Worm (Caenorhabditis elegans) whole organism, late embryonic: ENCODE measurements around the gene C43H6.4.

Experiments used
- C08G9.2 ChIP-seq: sonication (generic microtip); optimal IDR thresholded peaks from 2 replicates; lab custom pipeline; 2016; ENCODE audit warnings: mild to moderate bottlenecking, missing genetic modification characterization, moderate library complexity, missing compliant biosample characterization
- F13H6.1 ChIP-seq: sonication (generic microtip); optimal IDR thresholded peaks from 2 replicates; lab custom pipeline; 2016; ENCODE audit warnings: missing genetic modification characterization, missing compliant biosample characterization
- K02D7.2 ChIP-seq: sonication (generic microtip); optimal IDR thresholded peaks from 2 replicates; lab custom pipeline; 2017; ENCODE audit warnings: mild to moderate bottlenecking, missing genetic modification characterization, missing compliant biosample characterization
- K09A11.1 ChIP-seq: sonication (generic microtip); optimal IDR thresholded peaks from 2 replicates; lab custom pipeline; 2017; ENCODE audit warnings: antibody characterized with exemption, mild to moderate bottlenecking, missing genetic modification characterization, missing compliant biosample characterization; ENCODE audit not compliant: insufficient read depth
- T23F11.4 ChIP-seq: fragments of 200-800 bp; sonication (Bioruptor generic); optimal IDR thresholded peaks from 2 replicates; lab custom pipeline; 2018; ENCODE audit warnings: mild to moderate bottlenecking, missing genetic modification characterization, missing compliant biosample characterization
- Y22D7AL.16 ChIP-seq: sonication (generic microtip); optimal IDR thresholded peaks from 2 replicates; lab custom pipeline; 2016; ENCODE audit warnings: missing genetic modification characterization, missing compliant biosample characterization
- ahr-1 ChIP-seq: sonication (generic microtip); optimal IDR thresholded peaks from 2 replicates; lab custom pipeline; 2016; ENCODE audit warnings: missing genetic modification characterization, missing compliant biosample characterization
- ama-1 ChIP-seq: fragments of 150-350 bp; optimal IDR thresholded peaks from 2 replicates; lab custom pipeline; 2014
- ceh-14 ChIP-seq: sonication (generic microtip); optimal IDR thresholded peaks from 2 replicates; lab custom pipeline; 2016; ENCODE audit warnings: missing genotype, missing genetic modification characterization, missing compliant biosample characterization
- ceh-19 ChIP-seq: fragments of 200-800 bp; sonication (Bioruptor generic); optimal IDR thresholded peaks from 2 replicates; lab custom pipeline; 2018; ENCODE audit warnings: mild to moderate bottlenecking, missing genetic modification characterization, missing compliant biosample characterization
- ceh-2 ChIP-seq: sonication (generic microtip); optimal IDR thresholded peaks from 2 replicates; lab custom pipeline; 2016; ENCODE audit warnings: missing genotype, missing genetic modification characterization, missing compliant biosample characterization
- ceh-22 ChIP-seq: sonication (generic microtip); optimal IDR thresholded peaks from 2 replicates; lab custom pipeline; 2017; ENCODE audit warnings: missing biosample characterization, missing genetic modification characterization
- ceh-24 ChIP-seq: sonication (generic microtip); optimal IDR thresholded peaks from 2 replicates; lab custom pipeline; 2016; ENCODE audit warnings: mild to moderate bottlenecking, missing genetic modification characterization, missing compliant biosample characterization
- ceh-30 ChIP-seq: fragments of 150-350 bp; optimal IDR thresholded peaks from 2 replicates; lab custom pipeline; 2014; ENCODE audit warnings: missing biosample characterization, missing genetic modification characterization
- ceh-45 ChIP-seq: fragments of 200-800 bp; sonication (Bioruptor generic); IDR thresholded peaks from 2 replicates; pipeline ENCODE4 v1.3.6; 2022; ENCODE audit warnings: missing genetic modification reagents, missing genetic modification characterization, missing compliant biosample characterization
- ceh-9 ChIP-seq: sonication (generic microtip); optimal IDR thresholded peaks from 2 replicates; lab custom pipeline; 2016; ENCODE audit warnings: mild to moderate bottlenecking, missing genetic modification characterization, inconsistent platforms, missing compliant biosample characterization
- dmd-4 ChIP-seq: sonication (generic microtip); optimal IDR thresholded peaks from 2 replicates; lab custom pipeline; 2016; ENCODE audit warnings: borderline replicate concordance, missing genetic modification characterization, missing compliant biosample characterization
- elt-2 ChIP-seq: sonication (generic microtip); optimal IDR thresholded peaks from 2 replicates; lab custom pipeline; 2016; ENCODE audit warnings: missing genetic modification reagents, missing genetic modification characterization, missing compliant biosample characterization
- elt-4 ChIP-seq: sonication (generic microtip); optimal IDR thresholded peaks from 2 replicates; lab custom pipeline; 2016; ENCODE audit warnings: missing genetic modification characterization, missing compliant biosample characterization
- eyg-1 ChIP-seq: sonication (generic microtip); optimal IDR thresholded peaks from 2 replicates; lab custom pipeline; 2016; ENCODE audit warnings: missing genotype, missing genetic modification characterization, missing compliant biosample characterization
- fax-1 ChIP-seq: sonication (generic microtip); optimal IDR thresholded peaks from 2 replicates; lab custom pipeline; 2016; ENCODE audit warnings: missing genotype, missing genetic modification characterization, missing compliant biosample characterization
- fkh-10 ChIP-seq: fragments of 150-350 bp; optimal IDR thresholded peaks from 2 replicates; lab custom pipeline; 2014; ENCODE audit warnings: missing biosample characterization, missing genetic modification reagents, missing genetic modification characterization
- hlh-15 ChIP-seq: sonication (generic microtip); optimal IDR thresholded peaks from 2 replicates; lab custom pipeline; 2016; ENCODE audit warnings: missing genetic modification characterization, missing compliant biosample characterization
- hlh-30 ChIP-seq: sonication (generic microtip); optimal IDR thresholded peaks from 2 replicates; lab custom pipeline; 2017; ENCODE audit warnings: antibody characterized with exemption, missing genetic modification characterization, missing compliant biosample characterization; ENCODE audit not compliant: insufficient read depth
- hlh-6 ChIP-seq: sonication (generic microtip); optimal IDR thresholded peaks from 2 replicates; lab custom pipeline; 2016; ENCODE audit warnings: missing genotype, missing genetic modification characterization, missing compliant biosample characterization
- madf-2 ChIP-seq: sonication (generic microtip); optimal IDR thresholded peaks from 2 replicates; lab custom pipeline; 2017; ENCODE audit warnings: missing genetic modification characterization, missing compliant biosample characterization
- mec-3 ChIP-seq: sonication (generic microtip); optimal IDR thresholded peaks from 2 replicates; lab custom pipeline; 2016; ENCODE audit warnings: borderline replicate concordance, missing genetic modification characterization, missing compliant biosample characterization
- nfya-1 ChIP-seq: sonication (generic microtip); optimal IDR thresholded peaks from 2 replicates; lab custom pipeline; 2017; ENCODE audit warnings: missing genetic modification characterization, mild to moderate bottlenecking, missing compliant biosample characterization, antibody characterized with exemption, moderate library complexity
- nhr-11 ChIP-seq: fragments of 150-350 bp; optimal IDR thresholded peaks from 2 replicates; lab custom pipeline; 2014; ENCODE audit warnings: missing biosample characterization, missing genetic modification characterization
- nhr-232 ChIP-seq: sonication (generic microtip); optimal IDR thresholded peaks from 2 replicates; lab custom pipeline; 2016; ENCODE audit warnings: missing genetic modification characterization, missing compliant biosample characterization
- npax-4 ChIP-seq: sonication (generic microtip); optimal IDR thresholded peaks from 2 replicates; lab custom pipeline; 2016; ENCODE audit warnings: missing genetic modification characterization, missing compliant biosample characterization
- odd-2 ChIP-seq: sonication (generic microtip); optimal IDR thresholded peaks from 2 replicates; lab custom pipeline; 2017; ENCODE audit warnings: antibody characterized with exemption, mild to moderate bottlenecking, missing genetic modification characterization, missing compliant biosample characterization
- pag-3 ChIP-seq: sonication (generic microtip); optimal IDR thresholded peaks from 2 replicates; lab custom pipeline; 2016; ENCODE audit warnings: missing compliant biosample characterization, missing genetic modification characterization, borderline replicate concordance
- pat-9 ChIP-seq: fragments of 200-800 bp; sonication (Bioruptor generic); optimal IDR thresholded peaks from 2 replicates; lab custom pipeline; 2018; ENCODE audit warnings: mild to moderate bottlenecking, missing genetic modification characterization, moderate library complexity, missing compliant biosample characterization
- pha-2 ChIP-seq: sonication (generic microtip); optimal IDR thresholded peaks from 2 replicates; lab custom pipeline; 2017; ENCODE audit warnings: mild to moderate bottlenecking, missing genetic modification characterization, missing compliant biosample characterization
- pqm-1 ChIP-seq: sonication (generic microtip); optimal IDR thresholded peaks from 2 replicates; lab custom pipeline; 2016; ENCODE audit warnings: missing genetic modification characterization, missing compliant biosample characterization
- pros-1 ChIP-seq: fragments of 150-350 bp; optimal IDR thresholded peaks from 2 replicates; lab custom pipeline; 2014; ENCODE audit warnings: missing biosample characterization, missing genetic modification reagents, missing genetic modification characterization
- sdc-2 ChIP-seq: sonication (generic microtip); optimal IDR thresholded peaks from 2 replicates; lab custom pipeline; 2016; ENCODE audit warnings: missing genotype, missing genetic modification characterization, missing compliant biosample characterization
- sox-4 ChIP-seq: sonication (generic microtip); optimal IDR thresholded peaks from 2 replicates; lab custom pipeline; 2017; ENCODE audit warnings: mild to moderate bottlenecking, missing genetic modification characterization, inconsistent platforms, missing compliant biosample characterization
- syd-9 ChIP-seq: sonication (generic microtip); optimal IDR thresholded peaks from 2 replicates; lab custom pipeline; 2016; ENCODE audit warnings: mild to moderate bottlenecking, missing genetic modification characterization, moderate library complexity, missing compliant biosample characterization
- ttx-3 ChIP-seq: sonication (generic microtip); optimal IDR thresholded peaks from 2 replicates; lab custom pipeline; 2016; ENCODE audit warnings: missing genetic modification reagents, missing genetic modification characterization, missing compliant biosample characterization
- unc-3 ChIP-seq, 2 experiments: fragments of 200-800 bp in 1 of 2; sonication (Bioruptor generic) in 1 of 2; sonication (generic microtip) in 1 of 2; conservative IDR thresholded peaks in 1 of 2; optimal IDR thresholded peaks in 1 of 2; 2 replicates each; pipeline versions ENCODE4 v1.3.6 to Lab custom; 2016 to 2022; ENCODE audit warnings: missing compliant biosample characterization in 2 of 2, missing genetic modification characterization in 2 of 2, missing genetic modification reagents in 1 of 2
- unc-86 ChIP-seq: sonication (generic microtip); optimal IDR thresholded peaks from 2 replicates; lab custom pipeline; 2016; ENCODE audit warnings: missing genetic modification characterization, missing compliant biosample characterization

Gene C43H6.4

ce11 chrX:2432459-2432858 lies 28.6 kb downstream of the C43H6.4 start (continued):
- no peak for TF ChIP-seq ama-1 (lab: Kevin White, UChicago)
- TF ChIP-seq nfya-1 (tag; lab: Kevin White, UChicago): peak; percentile 75
- no peak for TF ChIP-seq ceh-45 (GFP tag; lab: Robert Waterston, UW)
- TF ChIP-seq ceh-9 (tag; lab: Kevin White, UChicago): no peak
- peak; percentile 43 for TF ChIP-seq pros-1 (tag; lab: Kevin White, UChicago)
- TF ChIP-seq pat-9 (tag; lab: Kevin White, UChicago): no peak
- no peak for TF ChIP-seq hlh-6 (tag; lab: Kevin White, UChicago)
- no peak for TF ChIP-seq elt-4
- no peak for TF ChIP-seq pag-3 (tag; lab: Kevin White, UChicago)
- no peak for TF ChIP-seq ttx-3 (tag; lab: Kevin White, UChicago)
- no peak for TF ChIP-seq unc-3 (GFP tag; conservative IDR thresholded peaks at IDR 0.05; lab: Robert Waterston, UW)
- TF ChIP-seq unc-3 (tag; optimal IDR thresholded peaks at IDR 0.05; lab: Kevin White, UChicago): no peak
- no peak for TF ChIP-seq fax-1 (tag; lab: Kevin White, UChicago)
- TF ChIP-seq ceh-14: no peak
- TF ChIP-seq mec-3 (tag; lab: Kevin White, UChicago): no peak
- no peak for TF ChIP-seq hlh-15
- no peak for TF ChIP-seq K02D7.2 (tag; lab: Kevin White, UChicago)
- no peak for TF ChIP-seq pqm-1 (tag; lab: Kevin White, UChicago)
- no peak for TF ChIP-seq odd-2 (tag; lab: Kevin White, UChicago)
- TF ChIP-seq nhr-232: no peak
- TF ChIP-seq ceh-22 (tag; lab: Kevin White, UChicago): no peak

ce11 chrX:2433805-2434204 lies 30.0 kb downstream of the C43H6.4 start:
- TF ChIP-seq ceh-2: no peak
- no peak for TF ChIP-seq F13H6.1 (tag; lab: Kevin White, UChicago)
- no peak for TF ChIP-seq ceh-22 (tag; lab: Kevin White, UChicago)
- TF ChIP-seq, all 69 proteins: peak for 0

ce11 chrX:2435353-2435752 lies 31.5 kb downstream of the C43H6.4 start:
- TF ChIP-seq unc-86 (tag; lab: Kevin White, UChicago) (no peak), ceh-19 (GFP tag; lab: Kevin White, UChicago) (no peak), npax-4 (tag; lab: Kevin White, UChicago) (no peak), nhr-11 (tag; lab: Kevin White, UChicago) (no peak), pha-2 (no peak), ceh-24 (tag; lab: Kevin White, UChicago) (no peak), syd-9 (tag; lab: Kevin White, UChicago) (no peak), elt-2 (tag; lab: Kevin White, UChicago) (no peak), Y22D7AL.16 (no peak), ceh-2 (no peak), nfya-1 (tag; lab: Kevin White, UChicago) (no peak), ceh-30 (tag; lab: Kevin White, UChicago) (no peak), hlh-30 (no peak), T23F11.4 (GFP tag; lab: Kevin White, UChicago) (no peak), sox-4 (tag; lab: Kevin White, UChicago) (no peak), pqm-1 (tag; lab: Kevin White, UChicago) (no peak), C08G9.2 (tag; lab: Kevin White, UChicago) (no peak)

- TF ChIP-seq K09A11.1 (tag; lab: Kevin White, UChicago): no peak
- no peak for TF ChIP-seq ceh-19 (GFP tag; lab: Kevin White, UChicago)
- no peak for TF ChIP-seq eyg-1 (tag; lab: Kevin White, UChicago)
- TF ChIP-seq fkh-10: no peak
- no peak for TF ChIP-seq dmd-4
- no peak for TF ChIP-seq sdc-2 (tag; lab: Kevin White, UChicago)
- no peak for TF ChIP-seq hlh-6 (tag; lab: Kevin White, UChicago)
- TF ChIP-seq unc-86 (tag; lab: Kevin White, UChicago): no peak
- no peak for TF ChIP-seq madf-2
- no peak for TF ChIP-seq ahr-1 (tag; lab: Kevin White, UChicago)
- no peak for TF ChIP-seq npax-4 (tag; lab: Kevin White, UChicago)
Observed at ce11 chrX:2438857-2439256, 35.0 kb downstream of the C43H6.4 start, which contains the start of gene gid-2. gid-2 (minus strand) TSS chrX:2438957.
